Fruit fly (Drosophila melanogaster) whole organism, embryonic: ENCODE data around the gene CG5592.
A peak's percentile ranks its signal among the peaks of the same experiment; 100 is the strongest.

Source experiments
- ATbp ChIP-seq: fragments of 200-800 bp; sonication (Bioruptor generic); optimal IDR thresholded peaks from 2 replicates; lab custom pipeline; 2017; ENCODE audit warnings: missing biosample characterization, mild to moderate bottlenecking, missing genetic modification characterization, missing genetic modification reagents
- Antp ChIP-seq: fragments of 200-800 bp; sonication (Bioruptor generic); optimal IDR thresholded peaks from 3 replicates; lab custom pipeline; 2016; ENCODE audit warnings: missing biosample characterization, missing genetic modification characterization
- BEAF-32 ChIP-seq: fragments of 200-800 bp; sonication (Bioruptor generic); optimal IDR thresholded peaks from 3 replicates; lab custom pipeline; 2017; ENCODE audit warnings: missing biosample characterization, missing genetic modification characterization, mild to moderate bottlenecking, moderate library complexity, missing genetic modification reagents
- CG11247 ChIP-seq: fragments of 200-800 bp; sonication (Bioruptor generic); IDR thresholded peaks from 2 replicates; pipeline ENCODE4 v1.3.6; 2022; ENCODE audit warnings: missing biosample characterization, missing genetic modification characterization
- CG12071 ChIP-seq: fragments of 200-800 bp; sonication (Bioruptor generic); optimal IDR thresholded peaks from 3 replicates; lab custom pipeline; 2018; ENCODE audit warnings: missing biosample characterization, mild to moderate bottlenecking, missing genetic modification characterization
- CG12155 ChIP-seq: fragments of 200-800 bp; sonication (Bioruptor generic); optimal IDR thresholded peaks from 3 replicates; lab custom pipeline; 2016; ENCODE audit warnings: missing biosample characterization, missing genetic modification characterization
- CG13123 ChIP-seq: fragments of 200-800 bp; sonication (Bioruptor generic); optimal IDR thresholded peaks from 2 replicates; lab custom pipeline; 2016; ENCODE audit warnings: missing biosample characterization, missing genetic modification characterization
- CG13624 ChIP-seq: fragments of 200-800 bp; sonication (Bioruptor generic); optimal IDR thresholded peaks from 2 replicates; lab custom pipeline; 2016; ENCODE audit warnings: missing biosample characterization, missing genetic modification characterization
- CG15479 ChIP-seq: fragments of 200-800 bp; sonication (Bioruptor generic); optimal IDR thresholded peaks from 3 replicates; lab custom pipeline; 2019; ENCODE audit warnings: missing biosample characterization, mild to moderate bottlenecking, missing genetic modification characterization, moderate library complexity
- CG1602 ChIP-seq: fragments of 200-800 bp; sonication (Bioruptor generic); optimal IDR thresholded peaks from 3 replicates; lab custom pipeline; 2016; ENCODE audit warnings: missing biosample characterization, missing genetic modification characterization
- CG16863 ChIP-seq: fragments of 200-800 bp; sonication (Bioruptor generic); optimal IDR thresholded peaks from 3 replicates; lab custom pipeline; 2016; ENCODE audit warnings: missing biosample characterization, missing genetic modification characterization
- CG1832 ChIP-seq: fragments of 200-800 bp; sonication (Bioruptor generic); optimal IDR thresholded peaks from 2 replicates; lab custom pipeline; 2017; ENCODE audit warnings: missing biosample characterization, mild to moderate bottlenecking, missing genetic modification characterization, inconsistent platforms
- CG2116 ChIP-seq: fragments of 200-800 bp; sonication (Bioruptor generic); optimal IDR thresholded peaks from 3 replicates; lab custom pipeline; 2018; ENCODE audit warnings: missing biosample characterization, mild to moderate bottlenecking, missing genetic modification characterization
- CG2678 ChIP-seq: fragments of 200-800 bp; sonication (Bioruptor generic); optimal IDR thresholded peaks from 3 replicates; lab custom pipeline; 2019; ENCODE audit warnings: missing biosample characterization, mild to moderate bottlenecking, missing genetic modification characterization, moderate library complexity
- CG2712 ChIP-seq: fragments of 200-800 bp; optimal IDR thresholded peaks from 3 replicates; lab custom pipeline; 2019; ENCODE audit warnings: missing biosample characterization, mild to moderate bottlenecking, missing genetic modification characterization, moderate library complexity
- CG3281 ChIP-seq: fragments of 200-800 bp; sonication (Bioruptor generic); optimal IDR thresholded peaks from 3 replicates; lab custom pipeline; 2017; ENCODE audit warnings: missing biosample characterization, mild to moderate bottlenecking, missing genetic modification characterization
- CG33557 ChIP-seq: fragments of 200-800 bp; sonication (Bioruptor generic); optimal IDR thresholded peaks from 2 replicates; lab custom pipeline; 2019; ENCODE audit warnings: missing biosample characterization, mild to moderate bottlenecking, missing genetic modification characterization, moderate library complexity
- CG34224 ChIP-seq: fragments of 200-800 bp; sonication (Bioruptor generic); IDR thresholded peaks from 3 replicates; pipeline ENCODE4 v1.3.6; 2022; ENCODE audit warnings: missing biosample characterization, missing genetic modification characterization; ENCODE audit not compliant: partially characterized antibody
- CG3995 ChIP-seq: fragments of 200-800 bp; sonication (Bioruptor generic); optimal IDR thresholded peaks from 3 replicates; lab custom pipeline; 2016; ENCODE audit warnings: missing biosample characterization, missing genetic modification characterization
- CG4707 ChIP-seq: fragments of 200-800 bp; sonication (Bioruptor generic); optimal IDR thresholded peaks from 2 replicates; lab custom pipeline; 2018; ENCODE audit warnings: missing biosample characterization, mild to moderate bottlenecking, missing genetic modification characterization, moderate library complexity
- CG8924 ChIP-seq: fragments of 200-800 bp; optimal IDR thresholded peaks from 3 replicates; lab custom pipeline; 2019; ENCODE audit warnings: missing biosample characterization, mild to moderate bottlenecking, missing genetic modification characterization, moderate library complexity
- CG8944 ChIP-seq: fragments of 200-800 bp; sonication (Bioruptor generic); optimal IDR thresholded peaks from 3 replicates; lab custom pipeline; 2016; ENCODE audit warnings: missing biosample characterization, missing genetic modification characterization
- CoRest ChIP-seq: fragments of 200-800 bp; sonication (Bioruptor generic); optimal IDR thresholded peaks from 3 replicates; lab custom pipeline; 2018; ENCODE audit warnings: missing biosample characterization, mild to moderate bottlenecking, missing genetic modification characterization, moderate library complexity
- Dref ChIP-seq: fragments of 200-800 bp; sonication (Bioruptor generic); IDR thresholded peaks from 2 replicates; pipeline ENCODE4 v1.3.6; 2022; ENCODE audit warnings: missing biosample characterization, missing genetic modification characterization
- Hand ChIP-seq: fragments of 200-800 bp; sonication (Bioruptor generic); optimal IDR thresholded peaks from 2 replicates; lab custom pipeline; 2017; ENCODE audit warnings: mild to moderate bottlenecking, missing biosample characterization, missing genetic modification reagents, missing genetic modification characterization
- Lpt ChIP-seq: fragments of >200 bp; optimal IDR thresholded peaks from 2 replicates; lab custom pipeline; 2018; ENCODE audit warnings: missing biosample characterization, missing genetic modification characterization
- Myb ChIP-seq: fragments of 200-800 bp; sonication (Bioruptor generic); optimal IDR thresholded peaks from 2 replicates; lab custom pipeline; 2016; ENCODE audit warnings: missing biosample characterization, missing genetic modification characterization
- Oaz ChIP-seq: fragments of 200-800 bp; sonication (Bioruptor generic); IDR thresholded peaks from 2 replicates; pipeline ENCODE4 v1.3.6; 2022; ENCODE audit warnings: missing biosample characterization, missing genetic modification characterization
- Opbp ChIP-seq: fragments of 200-800 bp; sonication (Bioruptor generic); IDR thresholded peaks from 3 replicates; pipeline ENCODE4 v1.3.6; 2022; ENCODE audit warnings: missing biosample characterization, missing genetic modification characterization; ENCODE audit not compliant: partially characterized antibody
- Sry-β ChIP-seq: fragments of 200-800 bp; sonication (Bioruptor generic); optimal IDR thresholded peaks from 2 replicates; lab custom pipeline; 2018; ENCODE audit warnings: missing biosample characterization, mild to moderate bottlenecking, missing genetic modification characterization, moderate library complexity
- ac ChIP-seq: fragments of 200-800 bp; sonication (Bioruptor generic); optimal IDR thresholded peaks from 3 replicates; lab custom pipeline; 2017; ENCODE audit warnings: missing biosample characterization, mild to moderate bottlenecking, missing genetic modification characterization
- al ChIP-seq: fragments of 200-800 bp; sonication (Bioruptor generic); IDR thresholded peaks from 2 replicates; pipeline ENCODE4 v1.3.6; 2022; ENCODE audit warnings: missing biosample characterization, missing genetic modification characterization
- ash1 ChIP-seq: fragments of 200-800 bp; sonication (Bioruptor generic); optimal IDR thresholded peaks from 2 replicates; lab custom pipeline; 2018; ENCODE audit warnings: missing biosample characterization, mild to moderate bottlenecking, missing genetic modification characterization
- caup ChIP-seq: fragments of 200-800 bp; sonication (Bioruptor generic); optimal IDR thresholded peaks from 3 replicates; lab custom pipeline; 2017; ENCODE audit warnings: missing biosample characterization, mild to moderate bottlenecking, missing genetic modification characterization, moderate library complexity; ENCODE audit not compliant: severe bottlenecking
- chif ChIP-seq, 2 experiments: fragments of 200-800 bp; sonication (Bioruptor generic); optimal IDR thresholded peaks; 3 replicates each; lab custom pipeline; 2016; ENCODE audit warnings: missing biosample characterization in 2 of 2, missing genetic modification characterization in 2 of 2
- chm ChIP-seq: fragments of 200-800 bp; sonication (Bioruptor generic); IDR thresholded peaks from 2 replicates; pipeline ENCODE4 v1.3.6; 2022; ENCODE audit warnings: missing biosample characterization, missing genetic modification characterization
- esg ChIP-seq: fragments of 200-800 bp; sonication (Bioruptor generic); conservative IDR thresholded peaks from 2 replicates; pipeline ENCODE4 v1.3.6; 2022; ENCODE audit warnings: missing biosample characterization, missing genetic modification characterization
- hb ChIP-seq: fragments of 200-800 bp; sonication (Bioruptor generic); IDR thresholded peaks from 3 replicates; pipeline ENCODE4 v1.3.6; 2022; ENCODE audit warnings: missing biosample characterization, missing genetic modification characterization; ENCODE audit not compliant: partially characterized antibody
- insv ChIP-seq, 2 experiments: fragments of 200-800 bp; sonication (Bioruptor generic); optimal IDR thresholded peaks; 3 replicates each; lab custom pipeline; 2016 to 2018; ENCODE audit warnings: missing biosample characterization in 2 of 2, missing genetic modification characterization in 2 of 2
- jumu ChIP-seq: fragments of 200-800 bp; sonication (Bioruptor generic); optimal IDR thresholded peaks from 3 replicates; lab custom pipeline; 2016; ENCODE audit warnings: missing biosample characterization, missing genetic modification characterization
- kay ChIP-seq: fragments of 200-800 bp; sonication (Bioruptor generic); optimal IDR thresholded peaks from 2 replicates; lab custom pipeline; 2016; ENCODE audit warnings: missing biosample characterization, missing genetic modification characterization
- lilli ChIP-seq: fragments of 200-800 bp; sonication (Bioruptor generic); optimal IDR thresholded peaks from 3 replicates; lab custom pipeline; 2016; ENCODE audit warnings: missing biosample characterization, missing genetic modification characterization
- p53 ChIP-seq: fragments of 200-800 bp; sonication (Bioruptor generic); optimal IDR thresholded peaks from 2 replicates; lab custom pipeline; 2016; ENCODE audit warnings: missing biosample characterization, missing genetic modification characterization
- phol ChIP-seq: fragments of 200-800 bp; sonication (Bioruptor generic); optimal IDR thresholded peaks from 3 replicates; lab custom pipeline; 2018; ENCODE audit warnings: missing biosample characterization, mild to moderate bottlenecking, missing genetic modification characterization, moderate library complexity
- ranshi ChIP-seq: fragments of 200-800 bp; sonication (Bioruptor generic); IDR thresholded peaks from 2 replicates; pipeline ENCODE4 v1.3.6; 2022; ENCODE audit warnings: missing biosample characterization, missing genetic modification characterization
- shn ChIP-seq: fragments of 200-800 bp; sonication (Bioruptor generic); optimal IDR thresholded peaks from 3 replicates; lab custom pipeline; 2016; ENCODE audit warnings: missing biosample characterization, missing genetic modification characterization
- slou ChIP-seq: fragments of 200-800 bp; sonication (Bioruptor generic); optimal IDR thresholded peaks from 3 replicates; lab custom pipeline; 2016; ENCODE audit warnings: missing biosample characterization, missing genetic modification characterization
- sna ChIP-seq: fragments of 200-800 bp; sonication (Bioruptor generic); IDR thresholded peaks from 2 replicates; pipeline ENCODE4 v1.3.6; 2022; ENCODE audit warnings: missing biosample characterization, missing genetic modification characterization; ENCODE audit not compliant: partially characterized antibody
- sqz ChIP-seq: fragments of 200-800 bp; sonication (Bioruptor generic); optimal IDR thresholded peaks from 3 replicates; lab custom pipeline; 2018; ENCODE audit warnings: missing biosample characterization, mild to moderate bottlenecking, missing genetic modification characterization
- tll ChIP-seq, 2 experiments: fragments of 200-800 bp in 1 of 2; fragments of >200 bp in 1 of 2; sonication (Bioruptor generic) in 1 of 2; optimal IDR thresholded peaks; 2 replicates each; lab custom pipeline; 2017 to 2019; ENCODE audit warnings: missing biosample characterization in 2 of 2, missing genetic modification characterization in 2 of 2, mild to moderate bottlenecking in 1 of 2, moderate library complexity in 1 of 2
- vnd ChIP-seq: fragments of 200-800 bp; sonication (Bioruptor generic); IDR thresholded peaks from 3 replicates; pipeline ENCODE4 v1.3.6; 2022; ENCODE audit warnings: missing biosample characterization, missing genetic modification characterization; ENCODE audit not compliant: partially characterized antibody

Gene CG5592

dm6 chr3L:5856919-5857318 is 40.5 kb upstream of the CG5592 start (continued):
- TF ChIP-seq CG1602 (GFP tag; lab: Kevin White, UChicago) = peak; percentile 43
- no peak for TF ChIP-seq CG2678 (tag; lab: Kevin White, UChicago)
- TF ChIP-seq esg = no peak
- no peak for TF ChIP-seq sna (GFP tag; lab: Robert Waterston, UW)
- no peak for TF ChIP-seq CG34224 (GFP tag; lab: Robert Waterston, UW)
- peak; percentile 68 for TF ChIP-seq CG8924 (tag; lab: Kevin White, UChicago)
- no peak for TF ChIP-seq Hand (GFP tag; lab: Kevin White, UChicago)
- no peak for TF ChIP-seq hb (GFP tag; lab: Robert Waterston, UW)
- TF ChIP-seq CG11247 (GFP tag; lab: Robert Waterston, UW) = no peak
- peak; percentile 20 to 84 for TF ChIP-seq tll (GFP tag; optimal IDR thresholded peaks at IDR 0.05; lab: Kevin White, UChicago)
- no peak for TF ChIP-seq ranshi (GFP tag; lab: Robert Waterston, UW)
- TF ChIP-seq CG2116 (GFP tag; lab: Kevin White, UChicago) = peak; percentile 13
- no peak for TF ChIP-seq p53 (GFP tag; lab: Kevin White, UChicago)
- peak; percentile 34 to 80 for TF ChIP-seq chif (GFP tag; optimal IDR thresholded peaks at IDR 0.05; lab: Kevin White, UChicago)
- peak; percentile 38 for TF ChIP-seq CG16863 (GFP tag; lab: Kevin White, UChicago)
- TF ChIP-seq CoRest (tag; lab: Kevin White, UChicago) = peak; percentile 19
- TF ChIP-seq Lpt = no peak
- TF ChIP-seq CG13624 = no peak
- peak; percentile 39 for TF ChIP-seq shn
- TF ChIP-seq CG3995 = no peak
- no peak for TF ChIP-seq vnd
- no peak for TF ChIP-seq kay (GFP tag; lab: Kevin White, UChicago)
- no peak for TF ChIP-seq Myb (GFP tag; lab: Kevin White, UChicago)
- no peak for TF ChIP-seq CG1832
- TF ChIP-seq ac (GFP tag; lab: Kevin White, UChicago) = peak; percentile 85
- TF ChIP-seq chm (GFP tag; lab: Robert Waterston, UW) = no peak
- no peak for TF ChIP-seq CG13123
- no peak for TF ChIP-seq sqz
- TF ChIP-seq CG12071 (GFP tag; lab: Kevin White, UChicago) = no peak
- no peak for TF ChIP-seq lilli (GFP tag; lab: Kevin White, UChicago)
- no peak for TF ChIP-seq Oaz (GFP tag; lab: Robert Waterston, UW)
- peak; percentile 32 for TF ChIP-seq CG12155
- peak; percentile 25 for TF ChIP-seq jumu (GFP tag; lab: Kevin White, UChicago)
- TF ChIP-seq ATbp (GFP tag; lab: Kevin White, UChicago) = no peak
- peak; percentile 73 for TF ChIP-seq CG33557 (GFP tag; lab: Kevin White, UChicago)
- no peak for TF ChIP-seq CG8944 (GFP tag; lab: Kevin White, UChicago)
- peak; percentile 80 for TF ChIP-seq CG2712 (tag; lab: Kevin White, UChicago)
- no peak for TF ChIP-seq insv (GFP tag; optimal IDR thresholded peaks at IDR 0.05; lab: Kevin White, UChicago)
- no peak for TF ChIP-seq al (GFP tag; lab: Robert Waterston, UW)
- no peak for TF ChIP-seq BEAF-32
- TF ChIP-seq Dref (GFP tag; lab: Robert Waterston, UW) = no peak
- TF ChIP-seq ash1 (GFP tag; lab: Kevin White, UChicago) = no peak
- no peak for TF ChIP-seq Antp (GFP tag; lab: Kevin White, UChicago)
- no peak for TF ChIP-seq CG4707 (GFP tag; lab: Kevin White, UChicago)
- no peak for TF ChIP-seq Opbp
- TF ChIP-seq CG3281 (GFP tag; lab: Kevin White, UChicago) = no peak
- TF ChIP-seq slou (GFP tag; lab: Kevin White, UChicago) = no peak
- peak; percentile 62 for TF ChIP-seq phol (tag; lab: Kevin White, UChicago)
- TF ChIP-seq Sry-β (GFP tag; lab: Kevin White, UChicago) = no peak
- peak; percentile 87 for TF ChIP-seq CG15479 (GFP tag; lab: Kevin White, UChicago)
- no peak for TF ChIP-seq caup (GFP tag; lab: Kevin White, UChicago)
